Worm (Caenorhabditis elegans) whole organism, L4 larva: ENCODE data around the gene sto-3.

ENCODE experiments used
- ceh-62 ChIP-seq: sonication (generic microtip); optimal IDR thresholded peaks from 2 replicates; lab custom pipeline; 2017; ENCODE audit warnings: missing biosample characterization, missing genetic modification characterization
- ceh-82 ChIP-seq: sonication (generic microtip); optimal IDR thresholded peaks from 2 replicates; lab custom pipeline; 2017; ENCODE audit warnings: missing biosample characterization, missing genetic modification characterization
- daf-8 ChIP-seq: fragments of 200-800 bp; sonication (Bioruptor generic); IDR thresholded peaks from 2 replicates; pipeline ENCODE4 v1.3.6; 2022; ENCODE audit warnings: missing genetic modification characterization, missing compliant biosample characterization
- dmd-6 ChIP-seq: fragments of 200-800 bp; sonication (Bioruptor generic); IDR thresholded peaks from 2 replicates; pipeline ENCODE4 v1.3.6; 2022; ENCODE audit warnings: missing genetic modification reagents, missing genetic modification characterization, missing compliant biosample characterization
- mdl-1 ChIP-seq, 2 experiments: fragments of 150-350 bp in 1 of 2; sonication (generic microtip) in 1 of 2; optimal IDR thresholded peaks; 2 replicates each; lab custom pipeline; 2014 to 2017; ENCODE audit warnings: missing biosample characterization in 2 of 2, missing genetic modification characterization in 2 of 2
- mep-1 ChIP-seq: fragments of 150-350 bp; sonication (generic microtip); optimal IDR thresholded peaks from 3 replicates; lab custom pipeline; 2014; ENCODE audit warnings: missing biosample characterization, missing genetic modification characterization
- mxl-2 ChIP-seq: fragments of 200-800 bp; sonication (Bioruptor generic); conservative IDR thresholded peaks from 2 replicates; pipeline ENCODE4 v1.3.6; 2022; ENCODE audit warnings: missing genetic modification reagents, missing genetic modification characterization, missing compliant biosample characterization
- nhr-10 ChIP-seq: fragments of 150-350 bp; optimal IDR thresholded peaks from 2 replicates; lab custom pipeline; 2014; ENCODE audit warnings: missing biosample characterization, missing genetic modification characterization
- nhr-76 ChIP-seq: fragments of 150-350 bp; optimal IDR thresholded peaks from 2 replicates; lab custom pipeline; 2014; ENCODE audit warnings: missing biosample characterization, missing genetic modification characterization
- nhr-77 ChIP-seq: fragments of 150-350 bp; optimal IDR thresholded peaks from 2 replicates; lab custom pipeline; 2014; ENCODE audit warnings: missing biosample characterization, missing genetic modification characterization
- pha-4 ChIP-seq, 2 experiments: fragments of 150-350 bp in 1 of 2; fragments of 200-800 bp in 1 of 2; sonication (Bioruptor generic) in 1 of 2; IDR thresholded peaks in 1 of 2; optimal IDR thresholded peaks in 1 of 2; 2 replicates each; pipeline versions ENCODE4 v1.3.6 to Lab custom; 2014 to 2022; ENCODE audit warnings: missing genetic modification characterization in 2 of 2, missing genetic modification reagents in 2 of 2, missing biosample characterization in 1 of 2, missing compliant biosample characterization in 1 of 2

DNA sequence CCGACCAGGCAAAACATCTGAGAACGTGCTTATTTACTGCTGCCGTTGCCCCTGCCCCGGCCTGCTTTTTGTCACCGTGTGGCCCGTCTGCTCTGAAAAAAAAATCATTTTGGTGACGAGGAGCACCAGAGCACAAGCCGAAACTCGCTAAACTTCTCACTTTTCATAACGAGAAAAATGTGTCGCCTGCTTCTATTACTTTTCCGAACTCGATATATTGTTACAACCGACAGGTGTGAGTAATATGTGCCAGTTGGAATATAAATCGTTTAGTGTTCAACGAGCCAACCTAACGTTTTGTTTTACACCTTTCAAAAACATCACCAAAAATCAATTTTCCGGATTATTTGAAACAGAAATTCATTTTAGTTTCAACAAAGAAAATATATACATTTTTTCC, 15.8 kb upstream of the sto-3 start:
- no peak for TF ChIP-seq mep-1 (tag; lab: Kevin White, UChicago)
- TF ChIP-seq mdl-1 (tag; optimal IDR thresholded peaks at IDR 0.05; lab: Kevin White, UChicago) = no peak
- TF ChIP-seq nhr-77 = no peak
- no peak for TF ChIP-seq mxl-2
- no peak for TF ChIP-seq dmd-6
- no peak for TF ChIP-seq ceh-82 (tag; lab: Kevin White, UChicago)
- TF ChIP-seq ceh-62 (tag; lab: Kevin White, UChicago) = no peak
- TF ChIP-seq nhr-10 (tag; lab: Kevin White, UChicago) = no peak
- TF ChIP-seq daf-8 = no peak
- TF ChIP-seq pha-4 (GFP tag; IDR thresholded peaks at IDR 0.05; lab: Robert Waterston, UW) = no peak
- TF ChIP-seq pha-4 (tag; optimal IDR thresholded peaks at IDR 0.05; lab: Kevin White, UChicago) = no peak
- no peak for TF ChIP-seq nhr-76 (tag; lab: Kevin White, UChicago)
